Worm (Caenorhabditis elegans) whole organism, L4 larva: Measurements from ENCODE around the gene F36H12.4.

Experiments used
- T26A8.4 ChIP-seq: fragments of 200-800 bp; sonication (Bioruptor generic); IDR thresholded peaks from 2 replicates; pipeline ENCODE4 v1.3.6; 2022; ENCODE audit warnings: missing genetic modification characterization, missing compliant biosample characterization
- Y5F2A.4 ChIP-seq: fragments of 200-800 bp; sonication (Bioruptor generic); optimal IDR thresholded peaks from 2 replicates; lab custom pipeline; 2018; ENCODE audit warnings: mild to moderate bottlenecking, missing genetic modification characterization, missing compliant biosample characterization
- Y75B8A.6 ChIP-seq: fragments of 200-800 bp; sonication (Bioruptor generic); IDR thresholded peaks from 2 replicates; pipeline ENCODE4 v1.3.6; 2022; ENCODE audit warnings: missing genetic modification reagents, missing genetic modification characterization, missing compliant biosample characterization
- ZK546.5 ChIP-seq, 2 experiments: sonication (generic microtip); optimal IDR thresholded peaks; 2 replicates each; lab custom pipeline; 2017; ENCODE audit warnings: missing biosample characterization in 2 of 2, missing genetic modification characterization in 2 of 2
- aha-1 ChIP-seq: fragments of 150-350 bp; peaks from one replicate; lab custom pipeline; 2014; ENCODE audit warnings: missing biosample characterization, missing genetic modification characterization
- attf-4 ChIP-seq: sonication (generic microtip); optimal IDR thresholded peaks from 3 replicates; lab custom pipeline; 2017; ENCODE audit warnings: missing biosample characterization, missing genetic modification characterization
- ceh-82 ChIP-seq: sonication (generic microtip); optimal IDR thresholded peaks from 2 replicates; lab custom pipeline; 2017; ENCODE audit warnings: missing biosample characterization, missing genetic modification characterization
- ctbp-1 ChIP-seq: fragments of 200-800 bp; sonication (Bioruptor generic); IDR thresholded peaks from 2 replicates; pipeline ENCODE4 v1.3.6; 2022; ENCODE audit warnings: missing genetic modification reagents, missing genetic modification characterization, missing compliant biosample characterization
- daf-12 ChIP-seq: fragments of 150-350 bp; optimal IDR thresholded peaks from 2 replicates; lab custom pipeline; 2014; ENCODE audit warnings: missing biosample characterization, missing genetic modification reagents, missing genetic modification characterization
- daf-19 ChIP-seq: fragments of 200-800 bp; sonication (Bioruptor generic); conservative IDR thresholded peaks from 2 replicates; pipeline ENCODE4 v1.3.6; 2022; ENCODE audit warnings: missing genetic modification characterization, missing compliant biosample characterization
- dmd-6 ChIP-seq: fragments of 200-800 bp; sonication (Bioruptor generic); IDR thresholded peaks from 2 replicates; pipeline ENCODE4 v1.3.6; 2022; ENCODE audit warnings: missing genetic modification reagents, missing genetic modification characterization, missing compliant biosample characterization
- dve-1 ChIP-seq: sonication (generic microtip); optimal IDR thresholded peaks from 2 replicates; lab custom pipeline; 2017; ENCODE audit warnings: antibody characterized with exemption, mild to moderate bottlenecking, missing genetic modification characterization, missing compliant biosample characterization; ENCODE audit not compliant: insufficient read depth
- egl-43 ChIP-seq: fragments of 200-800 bp; sonication (Bioruptor generic); IDR thresholded peaks from 2 replicates; pipeline ENCODE4 v1.3.6; 2022; ENCODE audit warnings: missing genetic modification reagents, missing genetic modification characterization, missing compliant biosample characterization
- hlh-11 ChIP-seq: fragments of 200-800 bp; sonication (Bioruptor generic); optimal IDR thresholded peaks from 2 replicates; lab custom pipeline; 2018; ENCODE audit warnings: mild to moderate bottlenecking, missing genetic modification characterization, missing compliant biosample characterization
- lin-1 ChIP-seq: fragments of 200-800 bp; sonication (Bioruptor generic); IDR thresholded peaks from 2 replicates; pipeline ENCODE4 v1.3.6; 2022; ENCODE audit warnings: missing genetic modification reagents, missing genetic modification characterization, missing compliant biosample characterization
- lin-13 ChIP-seq: fragments of 150-350 bp; optimal IDR thresholded peaks from 2 replicates; lab custom pipeline; 2014; ENCODE audit warnings: missing biosample characterization, missing genetic modification reagents, missing genetic modification characterization
- lsy-2 ChIP-seq, 2 experiments: fragments of 150-350 bp in 1 of 2; sonication (generic microtip) in 1 of 2; optimal IDR thresholded peaks; 2 replicates each; lab custom pipeline; 2014 to 2017; ENCODE audit warnings: missing biosample characterization in 2 of 2, missing genetic modification characterization in 2 of 2
- madf-5 ChIP-seq, 2 experiments: fragments of 200-800 bp; sonication (Bioruptor generic); IDR thresholded peaks; 2 replicates each; pipeline ENCODE4 v1.3.6; 2022; ENCODE audit warnings: missing compliant biosample characterization in 2 of 2, missing genetic modification characterization in 2 of 2
- madf-9 ChIP-seq: fragments of 200-800 bp; sonication (Bioruptor generic); conservative IDR thresholded peaks from 2 replicates; pipeline ENCODE4 v1.3.6; 2022; ENCODE audit warnings: missing genetic modification reagents, missing genetic modification characterization, missing compliant biosample characterization
- mdt-29 ChIP-seq: fragments of 200-800 bp; sonication (Bioruptor generic); IDR thresholded peaks from 2 replicates; pipeline ENCODE4 v1.3.6; 2022; ENCODE audit warnings: missing genetic modification reagents, missing genetic modification characterization, missing compliant biosample characterization
- nhr-10 ChIP-seq: fragments of 150-350 bp; optimal IDR thresholded peaks from 2 replicates; lab custom pipeline; 2014; ENCODE audit warnings: missing biosample characterization, missing genetic modification characterization
- nhr-111 ChIP-seq: fragments of 200-800 bp; sonication (Bioruptor generic); optimal IDR thresholded peaks from 2 replicates; lab custom pipeline; 2018; ENCODE audit warnings: mild to moderate bottlenecking, missing genetic modification characterization, missing compliant biosample characterization
- nhr-28 ChIP-seq: fragments of 150-350 bp; optimal IDR thresholded peaks from 2 replicates; lab custom pipeline; 2014; ENCODE audit warnings: missing biosample characterization, missing genetic modification characterization
- nhr-42 ChIP-seq: fragments of 200-800 bp; sonication (Bioruptor generic); IDR thresholded peaks from 2 replicates; pipeline ENCODE4 v1.3.6; 2022; ENCODE audit warnings: missing genetic modification characterization, missing compliant biosample characterization
- nhr-48 ChIP-seq: sonication (generic microtip); optimal IDR thresholded peaks from 2 replicates; lab custom pipeline; 2016; ENCODE audit warnings: mild to moderate bottlenecking, missing genetic modification characterization, missing compliant biosample characterization
- nhr-6 ChIP-seq: fragments of 150-350 bp; optimal IDR thresholded peaks from 2 replicates; lab custom pipeline; 2014; ENCODE audit warnings: missing biosample characterization, missing genetic modification characterization
- nhr-76 ChIP-seq: fragments of 150-350 bp; optimal IDR thresholded peaks from 2 replicates; lab custom pipeline; 2014; ENCODE audit warnings: missing biosample characterization, missing genetic modification characterization
- set-16 ChIP-seq: fragments of 200-800 bp; sonication (Bioruptor generic); IDR thresholded peaks from 2 replicates; pipeline ENCODE4 v1.3.6; 2022; ENCODE audit warnings: missing genetic modification reagents, missing genetic modification characterization, missing compliant biosample characterization
- snpc-1.2 ChIP-seq: fragments of 200-800 bp; sonication (Bioruptor generic); IDR thresholded peaks from 2 replicates; pipeline ENCODE4 v1.3.6; 2022; ENCODE audit warnings: missing genetic modification reagents, missing genetic modification characterization, missing compliant biosample characterization
- spr-1 ChIP-seq: sonication (generic microtip); optimal IDR thresholded peaks from 2 replicates; lab custom pipeline; 2016; ENCODE audit warnings: mild to moderate bottlenecking, missing genetic modification characterization, missing compliant biosample characterization
- tag-97 ChIP-seq: fragments of 200-800 bp; sonication (Bioruptor generic); IDR thresholded peaks from 2 replicates; pipeline ENCODE4 v1.3.6; 2022; ENCODE audit warnings: missing genetic modification characterization, missing compliant biosample characterization
- unc-39 ChIP-seq: sonication (generic microtip); optimal IDR thresholded peaks from 2 replicates; lab custom pipeline; 2017; ENCODE audit warnings: missing biosample characterization, missing genetic modification characterization
- unc-62 ChIP-seq, 3 experiments: fragments of 150-350 bp in 1 of 3; sonication (generic microtip); optimal IDR thresholded peaks in 2 of 3; peaks in 1 of 3; 1 replicate in 1 of 3; 2 replicates in 2 of 3; lab custom pipeline; 2014 to 2017; ENCODE audit warnings: missing biosample characterization in 3 of 3, missing genetic modification characterization in 3 of 3, missing genetic modification reagents in 3 of 3, missing genotype in 1 of 3
- vab-7 ChIP-seq: fragments of 200-800 bp; sonication (Bioruptor generic); IDR thresholded peaks from 2 replicates; pipeline ENCODE4 v1.3.6; 2022; ENCODE audit warnings: missing genetic modification reagents, missing genetic modification characterization, missing compliant biosample characterization
- zip-2 ChIP-seq: fragments of 150-350 bp; optimal IDR thresholded peaks from 2 replicates; lab custom pipeline; 2014; ENCODE audit warnings: missing biosample characterization, missing genetic modification characterization
- ztf-7 ChIP-seq: fragments of 150-350 bp; optimal IDR thresholded peaks from 2 replicates; lab custom pipeline; 2014; ENCODE audit warnings: missing biosample characterization, missing genetic modification characterization

F36H12.4 gene

DNA sequence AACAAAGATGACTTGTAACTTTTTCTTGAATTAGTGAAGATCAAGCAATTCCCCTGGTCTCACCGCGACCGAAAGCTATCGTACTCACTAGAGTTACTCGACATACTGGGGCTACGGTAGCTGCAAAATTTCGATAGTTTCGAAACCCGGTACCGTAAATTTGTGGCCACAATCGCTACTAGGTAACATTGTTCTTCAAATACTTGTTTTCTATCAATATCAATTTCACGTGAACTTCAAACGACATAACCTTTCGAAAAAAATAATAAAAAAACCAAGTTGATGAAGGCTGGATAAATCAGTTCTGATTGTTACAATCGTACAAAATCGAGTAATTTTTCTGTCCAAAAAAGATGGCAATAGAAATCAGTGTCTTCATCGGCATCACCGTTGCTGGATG is 3.6 kb downstream of the F36H12.4 start, which contains the start of gene F36H12.3:
Gene F36H12.3, plus strand, starts transcription at position 301 of the 400 bp plus-strand sequence.
- TF ChIP-seq snpc-1.2 (GFP tag; lab: Robert Waterston, UW), result no peak
- peak in 1 of 2 experiments; percentile 65 for TF ChIP-seq unc-62 (GFP tag; optimal IDR thresholded peaks at IDR 0.05 in 1 of 2; lab: Kevin White, UChicago)
- TF ChIP-seq unc-62 (tag; optimal IDR thresholded peaks at IDR 0.05; lab: Kevin White, UChicago), result no peak

DNA sequence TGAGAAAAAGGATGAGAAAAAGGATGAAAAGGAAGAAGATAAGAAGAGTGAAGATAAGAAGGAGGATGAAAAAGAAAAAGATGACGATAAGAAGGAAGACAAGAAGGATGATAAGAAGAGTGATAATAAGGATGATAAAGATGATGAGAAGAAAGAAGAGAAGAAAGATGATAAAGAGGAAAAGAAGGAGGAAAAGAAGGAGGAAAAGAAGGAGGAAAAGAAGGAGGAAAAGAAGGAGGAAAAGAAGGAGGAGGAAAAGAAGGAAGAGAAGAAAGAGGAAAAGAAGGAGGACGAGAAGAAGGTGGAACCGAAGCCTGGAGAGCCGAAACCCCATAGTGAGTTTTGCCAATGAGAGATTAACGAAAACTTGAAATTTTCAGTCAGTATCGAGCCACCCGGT is 4.5 kb downstream of the F36H12.4 start:
- no peak for TF ChIP-seq nhr-28 (tag; lab: Kevin White, UChicago)
- TF ChIP-seq set-16 (GFP tag; lab: Robert Waterston, UW), result peak; percentile 60; the same call in 1 of the 2 replicates
- no peak for TF ChIP-seq nhr-76 (tag; lab: Kevin White, UChicago)
- peak in 1 of 2 experiments; percentile 54 for TF ChIP-seq unc-62 (GFP tag; optimal IDR thresholded peaks at IDR 0.05 in 1 of 2; lab: Kevin White, UChicago)
- TF ChIP-seq unc-62 (tag; optimal IDR thresholded peaks at IDR 0.05; lab: Kevin White, UChicago), result no peak

DNA sequence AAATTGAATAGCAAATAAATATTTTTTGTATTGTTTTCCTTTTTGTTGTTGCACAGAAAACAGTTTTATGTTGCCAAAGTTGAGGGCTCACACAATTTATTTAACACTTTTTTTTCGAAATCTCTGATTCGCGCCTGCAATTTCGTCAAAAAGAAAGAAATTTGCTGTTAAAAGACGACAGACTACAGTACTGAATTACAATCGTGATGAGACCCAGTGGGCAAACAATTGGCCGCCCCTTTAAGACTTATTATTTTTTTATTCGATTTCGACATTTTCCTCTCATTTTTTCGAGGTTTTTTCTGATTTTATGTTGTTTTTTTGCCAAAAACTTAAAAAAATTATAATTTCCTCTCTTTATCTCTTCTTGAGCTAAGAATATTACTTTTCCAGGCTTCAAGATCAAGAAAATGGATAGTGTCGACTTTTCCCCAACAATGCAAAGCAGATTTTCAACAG is 5.2 kb downstream of the F36H12.4 start, which contains the start of gene slfl-4:
Gene slfl-4, plus strand, starts transcription at position 409 of the 459 bp plus-strand sequence.
- TF ChIP-seq spr-1 (tag; lab: Kevin White, UChicago) (no peak), madf-5 (GFP tag; IDR thresholded peaks at IDR 0.05; lab: Robert Waterston, UW) (no peak), set-16 (GFP tag; lab: Robert Waterston, UW) (no peak), nhr-48 (tag; lab: Kevin White, UChicago) (no peak), nhr-10 (tag; lab: Kevin White, UChicago) (no peak), nhr-6 (tag; lab: Kevin White, UChicago) (no peak), lsy-2 (tag; optimal IDR thresholded peaks at IDR 0.05; lab: Kevin White, UChicago) (no peak), hlh-11 (tag; lab: Kevin White, UChicago) (no peak)

DNA sequence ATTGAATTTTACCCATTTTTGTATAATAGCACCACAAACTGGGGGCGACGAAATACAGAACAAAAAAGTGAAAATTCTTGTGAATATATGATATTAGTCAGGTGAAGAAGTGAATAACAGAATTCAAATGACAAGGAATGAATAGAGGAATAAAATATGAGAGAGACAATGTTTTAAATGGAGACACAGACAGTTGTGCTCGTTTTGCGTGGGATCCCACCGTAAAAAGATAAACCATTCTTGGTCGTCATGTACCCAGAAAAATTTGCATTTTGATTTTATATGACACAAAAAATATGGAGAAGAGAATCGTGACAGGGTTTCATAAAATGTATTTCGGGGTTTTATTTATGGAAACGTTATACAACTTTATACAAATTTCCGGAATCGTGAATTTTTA is 8.8 kb downstream of the F36H12.4 start, which contains the start of gene F36H12.17:
Gene F36H12.17, minus strand, starts transcription at position 101 of the 400 bp plus-strand sequence.
- TF ChIP-seq vab-7 (GFP tag; lab: Robert Waterston, UW), result no peak
- no peak for TF ChIP-seq mdt-29 (GFP tag; lab: Robert Waterston, UW)
- no peak for TF ChIP-seq attf-4 (tag; lab: Kevin White, UChicago)
- TF ChIP-seq zip-2, result no peak
- TF ChIP-seq daf-19 (GFP tag; lab: Robert Waterston, UW), result no peak
- no peak for TF ChIP-seq ceh-82 (tag; lab: Kevin White, UChicago)
- no peak for TF ChIP-seq unc-39 (tag; lab: Kevin White, UChicago)
- TF ChIP-seq ZK546.5 (tag; optimal IDR thresholded peaks at IDR 0.05; lab: Kevin White, UChicago), result no peak
- no peak for TF ChIP-seq Y75B8A.6 (GFP tag; lab: Robert Waterston, UW)
- no peak for TF ChIP-seq egl-43 (GFP tag; lab: Robert Waterston, UW)
- no peak for TF ChIP-seq lsy-2 (tag; optimal IDR thresholded peaks at IDR 0.05; lab: Kevin White, UChicago)
- TF ChIP-seq T26A8.4 (GFP tag; lab: Robert Waterston, UW), result no peak
- no peak for TF ChIP-seq tag-97
- TF ChIP-seq set-16 (GFP tag; lab: Robert Waterston, UW), result no peak

DNA sequence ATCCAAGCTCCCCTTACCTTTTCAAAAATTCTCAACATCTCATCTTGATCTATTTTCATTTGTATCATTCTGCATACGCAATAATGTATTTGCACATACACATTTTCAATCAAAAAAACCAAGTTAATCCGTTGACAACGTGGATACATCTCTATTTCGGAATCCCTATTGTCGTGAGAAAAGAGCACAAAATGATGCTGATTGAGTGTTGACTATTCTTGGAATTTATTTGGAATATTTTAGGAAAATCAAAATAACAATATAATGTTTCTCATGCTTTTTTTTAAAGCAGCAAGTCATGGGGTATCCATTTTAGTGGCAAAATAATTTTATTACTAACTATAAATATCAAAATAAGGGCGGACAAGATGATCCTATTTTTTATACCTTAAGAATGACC is 12.6 kb downstream of the F36H12.4 start:
- no peak for TF ChIP-seq dve-1 (tag; lab: Kevin White, UChicago)
- no peak for TF ChIP-seq dmd-6 (GFP tag; lab: Robert Waterston, UW)
- no peak for TF ChIP-seq madf-9 (GFP tag; lab: Robert Waterston, UW)
- TF ChIP-seq ctbp-1, result no peak
- no peak for TF ChIP-seq daf-12 (tag; lab: Kevin White, UChicago)
- TF ChIP-seq snpc-1.2 (GFP tag; lab: Robert Waterston, UW), result no peak
- TF ChIP-seq vab-7 (GFP tag; lab: Robert Waterston, UW), result no peak
- TF ChIP-seq lin-13 (GFP tag; lab: Kevin White, UChicago), result no peak
- TF ChIP-seq lin-1 (GFP tag; lab: Robert Waterston, UW), result no peak
- no peak for TF ChIP-seq aha-1 (tag; lab: Kevin White, UChicago)
- TF ChIP-seq ztf-7, result no peak
- TF ChIP-seq Y5F2A.4 (GFP tag; lab: Kevin White, UChicago), result no peak
- TF ChIP-seq nhr-111 (GFP tag; lab: Kevin White, UChicago), result no peak
- TF ChIP-seq nhr-42 (GFP tag; lab: Robert Waterston, UW), result no peak
